Worm (Caenorhabditis elegans): Measurements from ENCODE around the gene fbxa-36.
A peak's percentile ranks its signal among the peaks of the same experiment; 100 is the strongest.
"Not testable (repeated sequence)": the region's sequence is repeated elsewhere in the genome, so short reads cannot be mapped to it uniquely, and the experiment has no call there.

Gene fbxa-36

ce11 chrIII:1271378-1271926 is 21.6 kb downstream of the fbxa-36 start, which contains the start of gene fbxa-31:
Gene fbxa-31, minus strand, starts transcription at chrIII:1271428.
- TF ChIP-seq hnd-1 (tag; optimal IDR thresholded peaks at IDR 0.05) (no peak), tbx-37 (GFP tag; conservative IDR thresholded peaks at IDR 0.05) (no peak), hmbx-1 (tag; optimal IDR thresholded peaks at IDR 0.05) (no peak), ceh-13 (GFP tag; optimal IDR thresholded peaks at IDR 0.05) (no peak), hmg-4 (GFP tag; optimal IDR thresholded peaks at IDR 0.05) (no peak), scrt-1 (GFP tag; IDR thresholded peaks at IDR 0.05) (no peak), sea-1 (GFP tag; conservative IDR thresholded peaks at IDR 0.05) (no peak), flt-1 (GFP tag; IDR thresholded peaks at IDR 0.05) (no peak), ceh-36 (tag; optimal IDR thresholded peaks at IDR 0.05) (no peak), tbx-11 (GFP tag; IDR thresholded peaks at IDR 0.05) (no peak), tra-4 (tag; optimal IDR thresholded peaks at IDR 0.05) (no peak), B0310.2 (tag; optimal IDR thresholded peaks at IDR 0.05) (no peak), aly-1 (tag; optimal IDR thresholded peaks at IDR 0.05) (no peak), pes-1 (GFP tag; IDR thresholded peaks at IDR 0.05) (no peak), ama-1 (optimal IDR thresholded peaks at IDR 0.05) (no peak), F13C5.2 (tag; optimal IDR thresholded peaks at IDR 0.05) (no peak), ets-7 (tag; optimal IDR thresholded peaks at IDR 0.05) (no peak)

ce11 chrIII:1269156-1269555 is 23.9 kb downstream of the fbxa-36 start, which contains the start of gene fbxa-32:
Gene fbxa-32, minus strand, starts transcription at chrIII:1269256.
- TF ChIP-seq ceh-13 (GFP tag; optimal IDR thresholded peaks at IDR 0.05) (no peak), ceh-36 (tag; optimal IDR thresholded peaks at IDR 0.05) (no peak), hnd-1 (tag; optimal IDR thresholded peaks at IDR 0.05) (no peak), scrt-1 (GFP tag; IDR thresholded peaks at IDR 0.05) (no peak), tbx-11 (GFP tag; IDR thresholded peaks at IDR 0.05) (no peak), flt-1 (GFP tag; IDR thresholded peaks at IDR 0.05) (no peak), tra-4 (tag; optimal IDR thresholded peaks at IDR 0.05) (no peak), aly-1 (tag; optimal IDR thresholded peaks at IDR 0.05) (no peak), sea-1 (GFP tag; conservative IDR thresholded peaks at IDR 0.05) (no peak), hmg-4 (GFP tag; optimal IDR thresholded peaks at IDR 0.05) (no peak), ama-1 (optimal IDR thresholded peaks at IDR 0.05) (no peak), pes-1 (GFP tag; IDR thresholded peaks at IDR 0.05) (no peak), tbx-37 (GFP tag; conservative IDR thresholded peaks at IDR 0.05) (no peak), hmbx-1 (tag; optimal IDR thresholded peaks at IDR 0.05) (no peak)

ce11 chrIII:1266799-1267198 is 26.2 kb downstream of the fbxa-36 start, which contains the start of gene fbxa-151:
Gene fbxa-151, minus strand, starts transcription at chrIII:1266899.
- not testable (repeated sequence) for TF ChIP-seq tra-4 (tag; optimal IDR thresholded peaks at IDR 0.05); tbx-11 (GFP tag; IDR thresholded peaks at IDR 0.05); scrt-1 (GFP tag; IDR thresholded peaks at IDR 0.05)

DNA sequence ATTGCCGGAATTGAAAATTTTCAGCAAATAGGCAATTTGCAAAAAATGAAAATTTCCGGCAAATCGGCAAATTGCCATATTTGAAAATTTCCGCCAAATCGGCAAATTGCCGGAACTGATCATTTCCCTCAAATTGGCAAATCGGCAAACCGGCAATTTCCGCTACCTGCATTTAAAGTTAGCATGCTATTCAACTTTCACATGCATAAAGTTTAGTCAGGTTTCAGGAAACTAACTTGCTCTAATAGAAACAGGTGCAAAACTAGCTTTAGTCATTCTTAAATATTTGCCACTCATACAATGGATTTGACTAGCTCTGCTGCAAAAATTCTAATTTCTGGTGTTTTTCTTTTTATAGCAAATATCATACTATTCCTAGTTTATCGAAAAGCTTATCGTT is 29.3 kb downstream of the fbxa-36 start, which contains the start of gene srz-9:
Gene srz-9, plus strand, starts transcription at position 301 of the 400 bp plus-strand sequence.
- TF ChIP-seq hmbx-1 (tag; optimal IDR thresholded peaks at IDR 0.05); tra-4 (tag; optimal IDR thresholded peaks at IDR 0.05); pes-1 (GFP tag; IDR thresholded peaks at IDR 0.05): not testable (repeated sequence)

ce11 chrIII:1261198-1261597 is 31.8 kb downstream of the fbxa-36 start:
- TF ChIP-seq tbx-11 (GFP tag; IDR thresholded peaks at IDR 0.05), result 0 out of 2 replicates have a peak, but pooled peaks have one; percentile 47

DNA sequence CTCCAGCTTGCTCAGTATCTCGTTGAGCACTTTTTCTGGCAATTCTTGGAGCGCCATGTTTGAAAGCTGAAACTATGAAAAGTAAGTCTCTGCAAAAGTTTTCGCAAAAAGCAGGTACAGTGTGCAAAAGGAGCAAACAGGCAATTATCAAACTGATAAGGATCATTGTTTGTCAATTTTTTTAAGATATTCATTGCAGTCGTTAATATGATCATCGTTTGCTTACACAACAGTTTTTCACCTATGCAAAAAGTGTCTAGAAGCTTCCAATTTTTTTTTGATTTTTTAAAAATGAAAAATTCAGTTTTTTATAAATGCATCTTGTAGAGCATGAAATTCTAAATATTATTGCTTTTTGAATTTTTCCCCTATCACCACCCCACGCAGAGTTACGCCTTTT is 34.7 kb downstream of the fbxa-36 start, which contains the start of gene fbxa-78:
Gene fbxa-78, minus strand, starts transcription at position 101 of the 400 bp plus-strand sequence.
- not testable (repeated sequence) for TF ChIP-seq hmg-4 (GFP tag; optimal IDR thresholded peaks at IDR 0.05); ama-1 (optimal IDR thresholded peaks at IDR 0.05); aly-1 (tag; optimal IDR thresholded peaks at IDR 0.05)

ce11 chrIII:1256519-1256918 is 36.5 kb downstream of the fbxa-36 start, which contains the start of gene fbxa-208:
Gene fbxa-208, plus strand, starts transcription at chrIII:1256819.
- TF ChIP-seq ceh-13 (GFP tag; optimal IDR thresholded peaks at IDR 0.05); tra-4 (tag; optimal IDR thresholded peaks at IDR 0.05); sea-1 (GFP tag; conservative IDR thresholded peaks at IDR 0.05): not testable (repeated sequence)

DNA sequence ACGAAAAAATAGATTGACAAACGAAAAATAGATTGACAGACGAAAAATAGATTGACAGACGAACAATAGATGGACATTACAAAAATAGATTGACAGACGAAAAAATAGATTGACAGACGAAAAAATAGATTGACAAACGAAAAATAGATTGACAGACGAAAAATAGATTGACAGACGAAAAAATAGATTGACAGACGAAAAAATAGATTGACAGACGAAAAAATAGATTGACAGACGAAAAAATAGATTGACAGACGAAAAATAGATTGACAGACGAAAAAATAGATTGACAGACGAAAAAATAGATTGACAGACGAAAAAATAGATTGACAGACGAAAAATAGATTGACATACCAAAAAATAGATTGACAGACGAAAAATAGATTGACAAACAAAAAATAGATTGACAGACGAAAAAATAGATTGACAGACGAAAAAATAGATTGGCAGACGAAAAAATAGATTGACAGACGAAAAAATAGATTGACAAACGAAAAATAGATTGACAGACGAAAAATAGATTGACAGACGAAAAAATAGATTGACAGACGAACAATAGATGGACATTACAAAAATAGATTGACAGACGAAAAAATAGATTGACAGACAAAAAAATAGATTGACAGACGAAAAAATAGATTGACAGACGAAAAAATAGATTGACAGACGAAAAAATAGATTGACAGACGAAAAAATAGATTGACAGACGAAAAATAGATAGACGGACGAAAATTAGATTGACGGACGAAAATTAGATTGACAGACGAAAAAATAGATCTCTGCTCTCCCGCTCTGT is 40.4 kb downstream of the fbxa-36 start:
- TF ChIP-seq tbx-11 (GFP tag; IDR thresholded peaks at IDR 0.05), result peak; percentile 59; the same call in 1 of the 2 replicates

- TF ChIP-seq pes-1 (GFP tag; IDR thresholded peaks at IDR 0.05), result no peak
- TF ChIP-seq ama-1 (optimal IDR thresholded peaks at IDR 0.05), result no peak
- no peak for TF ChIP-seq B0310.2 (tag; optimal IDR thresholded peaks at IDR 0.05)
- TF ChIP-seq flt-1 (GFP tag; IDR thresholded peaks at IDR 0.05), result no peak
Observed at ce11 chrIII:1249111-1249583, 43.9 kb downstream of the fbxa-36 start, which contains the start of the genes fbxa-76 and fbxa-77. Gene fbxa-76, minus strand, starts transcription at chrIII:1249161. Gene fbxa-77, plus strand, starts transcription at chrIII:1249475.
